Fruit fly (Drosophila melanogaster) whole organism, adult: ENCODE data around the gene Or33c.

Source experiments
- CG11617 ChIP-seq: fragments of 200-800 bp; sonication (Bioruptor generic); optimal IDR thresholded peaks from 2 replicates; lab custom pipeline; 2017; ENCODE audit warnings: mild to moderate bottlenecking, missing biosample characterization, missing genetic modification reagents, missing genetic modification characterization
- CG12768 ChIP-seq: fragments of 200-800 bp; sonication (Bioruptor generic); optimal IDR thresholded peaks from 2 replicates; lab custom pipeline; 2017; ENCODE audit warnings: missing biosample characterization, missing genetic modification characterization, mild to moderate bottlenecking, moderate library complexity, missing genetic modification reagents
- CG7045 ChIP-seq: fragments of 200-800 bp; sonication (Bioruptor generic); optimal IDR thresholded peaks from 2 replicates; lab custom pipeline; 2017; ENCODE audit warnings: missing biosample characterization, mild to moderate bottlenecking, missing genetic modification characterization
- Crg-1 ChIP-seq: fragments of 200-800 bp; sonication (Bioruptor generic); optimal IDR thresholded peaks from 2 replicates; lab custom pipeline; 2016; ENCODE audit warnings: missing biosample characterization, missing genetic modification characterization
- Hr96 ChIP-seq: fragments of 200-800 bp; sonication (Bioruptor generic); optimal IDR thresholded peaks from 2 replicates; lab custom pipeline; 2016; ENCODE audit warnings: missing biosample characterization, missing genetic modification characterization
- kay ChIP-seq: fragments of 200-800 bp; sonication (Bioruptor generic); peaks from one replicate; lab custom pipeline; 2016; ENCODE audit warnings: missing biosample characterization, missing genetic modification characterization, borderline replicate concordance
- toe ChIP-seq: fragments of 200-800 bp; sonication (Bioruptor generic); optimal IDR thresholded peaks from 2 replicates; lab custom pipeline; 2016; ENCODE audit warnings: missing biosample characterization, missing genetic modification characterization

DNA sequence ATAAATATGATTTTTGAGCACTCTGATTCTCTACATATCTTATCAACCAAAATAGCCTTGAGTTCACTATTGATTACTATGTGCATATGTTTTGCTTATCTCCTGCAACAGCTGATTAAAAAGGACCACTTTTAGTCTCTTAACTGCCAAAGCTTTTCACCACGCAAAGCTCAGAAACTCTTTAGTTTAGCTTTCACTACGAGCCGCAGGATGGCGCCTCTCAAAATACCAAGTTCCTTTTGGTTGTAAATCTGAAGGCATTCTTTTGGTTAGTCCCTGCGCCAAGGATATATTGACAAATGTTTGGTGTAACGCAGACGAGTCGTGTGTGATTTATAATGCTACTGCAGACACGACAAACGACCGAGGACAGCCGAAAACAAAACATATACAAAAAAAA, 33.6 kb upstream of the Or33c start:
- TF ChIP-seq CG7045 (GFP tag; lab: Kevin White, UChicago) (no peak), CG11617 (no peak), toe (no peak), Hr96 (GFP tag; lab: Kevin White, UChicago) (no peak), CG12768 (GFP tag; lab: Kevin White, UChicago) (no peak), Crg-1 (GFP tag; lab: Kevin White, UChicago) (no peak), kay (GFP tag; lab: Kevin White, UChicago) (no peak)
